Fruit fly (Drosophila melanogaster): ENCODE data around the gene mthl7.

mthl7 gene

dm6 chr3L:8180464-8181137, at the start of gene mthl7, which contains the start of gene Uxs (continued):
- no peak for TF ChIP-seq nerfin-1 (tag; optimal IDR thresholded peaks at IDR 0.05)
- TF ChIP-seq Asciz (GFP tag; optimal IDR thresholded peaks at IDR 0.05): no peak
- TF ChIP-seq CG34376 (GFP tag; optimal IDR thresholded peaks at IDR 0.05): peak; percentile 1
- no peak for TF ChIP-seq bsh (GFP tag; optimal IDR thresholded peaks at IDR 0.05)
- peak; percentile 36; the same call in 1 of the 2 replicates for TF ChIP-seq CG42726 (GFP tag; IDR thresholded peaks at IDR 0.05; ENCODE audit: partially characterized antibody)
- TF ChIP-seq CG18476 (GFP tag; optimal IDR thresholded peaks at IDR 0.05): no peak
- TF ChIP-seq CG1603 (tag; optimal IDR thresholded peaks at IDR 0.05): peak; percentile 47
- TF ChIP-seq CG11093 (GFP tag; IDR thresholded peaks at IDR 0.05): no peak
- peak; percentile 81 for TF ChIP-seq sens (GFP tag)
- TF ChIP-seq CG30020 (tag; optimal IDR thresholded peaks at IDR 0.05): no peak
- TF ChIP-seq HHEX (GFP tag; optimal IDR thresholded peaks at IDR 0.05): no peak
- TF ChIP-seq Doc3 (GFP tag; IDR thresholded peaks at IDR 0.05; ENCODE audit: partially characterized antibody): 0 out of 3 replicates have a peak, but pooled peaks have one; percentile 46
- TF ChIP-seq GATAe (GFP tag; conservative IDR thresholded peaks at IDR 0.05): peak; percentile 72
- TF ChIP-seq tx (GFP tag; optimal IDR thresholded peaks at IDR 0.05): no peak
- TF ChIP-seq inv (GFP tag; IDR thresholded peaks at IDR 0.05; ENCODE audit: partially characterized antibody): no peak
- no peak for TF ChIP-seq CG8290 (GFP tag; optimal IDR thresholded peaks at IDR 0.05)
- peak in 1 of 2 experiments; percentile 24 for TF ChIP-seq CG8290 (tag; optimal IDR thresholded peaks at IDR 0.05)
- TF ChIP-seq fu2 (GFP tag; optimal IDR thresholded peaks at IDR 0.05): no peak
- no peak for TF ChIP-seq CG6683 (GFP tag; optimal IDR thresholded peaks at IDR 0.05)
- no peak for TF ChIP-seq CG1024 (GFP tag; IDR thresholded peaks at IDR 0.05)
- no peak for TF ChIP-seq CG30431 (GFP tag; optimal IDR thresholded peaks at IDR 0.05)
- no peak for TF ChIP-seq CG13775 (GFP tag; optimal IDR thresholded peaks at IDR 0.05)
- TF ChIP-seq hbn (GFP tag; IDR thresholded peaks at IDR 0.05; ENCODE audit: partially characterized antibody): peak; percentile 29; the same call in 1 of the 2 replicates
- peak; percentile 1 for TF ChIP-seq CG12659 (GFP tag; optimal IDR thresholded peaks at IDR 0.05)
- TF ChIP-seq HLH4C (GFP tag; IDR thresholded peaks at IDR 0.05; ENCODE audit: partially characterized antibody): no peak; the same call in 2 of the 3 replicates
- no peak for TF ChIP-seq CG4360 (GFP tag; IDR thresholded peaks at IDR 0.05)

- TF ChIP-seq CG1603 (tag; optimal IDR thresholded peaks at IDR 0.05): no peak
- TF ChIP-seq prd (optimal IDR thresholded peaks at IDR 0.05): no peak
- no peak for TF ChIP-seq prd (GFP tag; IDR thresholded peaks at IDR 0.05)
- TF ChIP-seq stwl (tag; optimal IDR thresholded peaks at IDR 0.05): peak; percentile 63
- TF ChIP-seq Nf-YA (GFP tag; IDR thresholded peaks at IDR 0.05): no peak
- no peak for TF ChIP-seq inv (GFP tag; IDR thresholded peaks at IDR 0.05; ENCODE audit: partially characterized antibody)
- TF ChIP-seq CG1647 (GFP tag; optimal IDR thresholded peaks at IDR 0.05): no peak
These were observed 48.6 kb upstream of the mthl7 start, which contains the start of gene eIF4E3 for dm6 chr3L:8228924-8229323. TSS of gene eIF4E3 (plus strand) at chr3L:8229224.

dm6 chr3L:8221835-8222234, 41.5 kb upstream of the mthl7 start, which contains the start of gene CG13678:
TSS of gene CG13678 (plus strand) at chr3L:8222141.
- TF ChIP-seq ATbp (GFP tag; optimal IDR thresholded peaks at IDR 0.05) (no peak), kni (GFP tag; optimal IDR thresholded peaks at IDR 0.05) (peak; percentile 79), vvl (GFP tag; IDR thresholded peaks at IDR 0.05) (0 out of 2 replicates have a peak, but pooled peaks have one; percentile 44), Blimp-1 (GFP tag; optimal IDR thresholded peaks at IDR 0.05) (peak; percentile 87)
